Worm (Caenorhabditis elegans): ENCODE results near the gene srh-27.

The srh-27 gene

ce11 chrII:12485060-12485459, 36.7 kb downstream of the srh-27 start, which contains the start of gene F15A4.10:
TSS of gene F15A4.10 (minus strand) at chrII:12485160.
- TF ChIP-seq snpc-4 (tag; optimal IDR thresholded peaks at IDR 0.05): no peak
- no peak for TF ChIP-seq nhr-129 (tag; optimal IDR thresholded peaks at IDR 0.05)
- TF ChIP-seq ceh-82 (tag; optimal IDR thresholded peaks at IDR 0.05): no peak
- no peak for TF ChIP-seq unc-62 (GFP tag; optimal IDR thresholded peaks at IDR 0.05)
- no peak for TF ChIP-seq nhr-237 (tag; optimal IDR thresholded peaks at IDR 0.05)
- no peak for TF ChIP-seq mbf-1 (tag; optimal IDR thresholded peaks at IDR 0.05)
- no peak for TF ChIP-seq lin-11 (tag; optimal IDR thresholded peaks at IDR 0.05)
- TF ChIP-seq ztf-4 (tag; optimal IDR thresholded peaks at IDR 0.05): no peak
- no peak for TF ChIP-seq elt-3 (tag; optimal IDR thresholded peaks at IDR 0.05)
- no peak for TF ChIP-seq nhr-25 (tag; optimal IDR thresholded peaks at IDR 0.05)
- no peak for TF ChIP-seq fos-1 (tag; optimal IDR thresholded peaks at IDR 0.05)
- no peak for TF ChIP-seq skn-1 (tag; optimal IDR thresholded peaks at IDR 0.05)
- no peak for TF ChIP-seq ZK546.5 (tag; optimal IDR thresholded peaks at IDR 0.05)
- no peak for TF ChIP-seq elt-1 (tag; optimal IDR thresholded peaks at IDR 0.05)
- TF ChIP-seq nhr-23 (tag; optimal IDR thresholded peaks at IDR 0.05): no peak
- no peak for TF ChIP-seq unc-39 (tag; optimal IDR thresholded peaks at IDR 0.05)

DNA sequence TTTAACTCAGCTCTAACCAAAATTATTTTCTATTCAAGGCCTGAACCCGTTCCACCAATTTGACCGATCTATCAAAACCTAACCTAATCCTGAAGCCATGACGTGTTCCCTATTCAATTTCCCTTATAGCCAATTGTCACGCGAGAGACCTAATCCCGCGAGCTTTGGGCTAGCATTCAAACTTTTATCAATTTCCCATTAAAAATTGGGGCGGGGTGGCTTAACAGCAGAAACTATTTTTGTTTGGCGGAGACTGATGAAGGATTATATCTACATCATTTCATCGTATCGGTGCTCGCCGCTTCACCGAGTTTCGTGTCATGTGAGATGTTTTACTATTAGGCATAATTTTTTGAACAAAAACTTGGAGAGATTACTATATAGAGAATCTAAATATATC, 40.5 kb downstream of the srh-27 start:
- TF ChIP-seq C34F6.9 (tag; optimal IDR thresholded peaks at IDR 0.05): no peak
- no peak for TF ChIP-seq nhr-23 (tag; optimal IDR thresholded peaks at IDR 0.05)
- no peak for TF ChIP-seq nhr-10 (tag; optimal IDR thresholded peaks at IDR 0.05)
- no peak for TF ChIP-seq sma-9 (GFP tag; optimal IDR thresholded peaks at IDR 0.05)
- no peak for TF ChIP-seq sma-9 (tag; optimal IDR thresholded peaks at IDR 0.05)
- no peak for TF ChIP-seq elt-1 (tag; optimal IDR thresholded peaks at IDR 0.05)
- no peak for TF ChIP-seq Y55F3AM.14 (GFP tag; optimal IDR thresholded peaks at IDR 0.05)
- no peak for TF ChIP-seq unc-55 (GFP tag; optimal IDR thresholded peaks at IDR 0.05)
- no peak for TF ChIP-seq egl-27 (tag; optimal IDR thresholded peaks at IDR 0.05)
- TF ChIP-seq aly-2 (tag; optimal IDR thresholded peaks at IDR 0.05): no peak
- no peak for TF ChIP-seq mbf-1 (tag; optimal IDR thresholded peaks at IDR 0.05)

DNA sequence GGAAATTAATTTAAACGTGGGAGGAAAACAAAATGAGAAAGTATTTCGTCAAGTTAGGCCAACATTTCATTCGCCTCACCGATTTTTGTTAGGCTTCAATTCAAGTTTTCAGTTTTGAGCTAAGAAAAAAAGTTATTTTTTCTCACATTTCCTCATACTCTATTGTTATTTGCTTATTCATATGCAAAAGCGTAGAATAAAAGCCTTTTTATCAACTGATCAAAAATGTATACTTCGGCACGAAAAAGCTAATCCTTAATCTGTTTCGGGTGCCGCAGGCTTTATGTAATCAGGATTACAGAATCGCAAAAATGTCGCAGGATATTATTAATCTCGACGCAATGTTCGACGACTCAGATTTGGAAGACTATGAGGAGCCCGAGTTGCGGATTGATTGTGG, 41.6 kb downstream of the srh-27 start, which contains the start of gene T21B4.15:
Gene T21B4.15 (plus strand): TSS at position 301 of the 400 bp plus-strand sequence.
- TF ChIP-seq nhr-11 (tag; optimal IDR thresholded peaks at IDR 0.05) (no peak), nhr-21 (tag; optimal IDR thresholded peaks at IDR 0.05) (no peak), nhr-237 (tag; optimal IDR thresholded peaks at IDR 0.05) (no peak), crh-2 (tag; optimal IDR thresholded peaks at IDR 0.05) (no peak), lin-13 (GFP tag; optimal IDR thresholded peaks at IDR 0.05) (no peak), unc-62 (GFP tag; optimal IDR thresholded peaks at IDR 0.05) (no peak), lin-11 (tag; optimal IDR thresholded peaks at IDR 0.05) (no peak), blmp-1 (tag; optimal IDR thresholded peaks at IDR 0.05; ENCODE audit: insufficient read depth) (no peak), mab-5 (tag; optimal IDR thresholded peaks at IDR 0.05) (no peak)

DNA sequence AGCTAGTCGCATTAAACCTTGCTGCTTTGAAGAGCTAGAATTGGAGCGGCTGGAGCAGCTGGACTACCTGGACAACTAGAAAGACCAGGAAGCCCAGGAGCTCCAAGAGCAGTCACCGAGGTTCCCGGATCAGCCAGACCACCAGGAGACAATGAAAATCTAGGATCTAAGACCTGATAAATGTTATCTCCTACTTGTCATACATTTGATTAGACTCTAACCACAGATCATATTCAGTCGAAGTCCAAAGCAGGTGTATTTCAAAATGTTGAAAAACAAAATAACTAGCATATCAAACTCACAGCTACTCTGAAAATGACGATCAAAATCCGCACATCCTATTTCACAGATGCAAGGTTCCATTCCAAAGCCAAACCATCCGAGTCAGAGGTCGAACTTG, 43.6 kb downstream of the srh-27 start, which contains the start of gene srz-6:
Gene srz-6 (plus strand): TSS at position 301 of the 400 bp plus-strand sequence.
- no peak for TF ChIP-seq nhr-6 (tag; optimal IDR thresholded peaks at IDR 0.05)

DNA sequence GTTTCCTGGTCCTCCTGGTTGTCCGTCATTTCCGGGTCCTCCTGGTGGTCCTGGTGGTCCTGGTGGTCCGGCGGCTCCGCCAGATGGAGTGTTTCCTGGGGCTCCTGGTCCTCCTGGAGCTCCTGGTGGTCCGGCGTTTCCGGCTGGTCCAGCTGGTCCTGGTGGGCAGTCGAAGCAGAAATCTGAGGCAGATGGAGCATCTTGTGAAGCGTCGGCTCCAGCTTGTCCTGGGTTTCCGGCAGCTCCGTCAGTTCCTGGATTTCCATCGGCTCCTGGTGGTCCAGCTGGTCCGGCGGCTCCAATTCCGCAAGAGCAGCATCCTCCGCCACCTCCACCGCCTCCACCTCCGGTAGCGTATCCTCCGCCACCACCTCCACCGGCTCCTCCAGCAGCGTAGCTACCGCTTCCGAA, 45.7 kb downstream of the srh-27 start:
- TF ChIP-seq blmp-1 (tag; optimal IDR thresholded peaks at IDR 0.05; ENCODE audit: insufficient read depth) (no peak), mdl-1 (tag; optimal IDR thresholded peaks at IDR 0.05) (no peak), Y55F3AM.14 (GFP tag; optimal IDR thresholded peaks at IDR 0.05) (no peak), alr-1 (tag; optimal IDR thresholded peaks at IDR 0.05) (no peak), C34F6.9 (tag; optimal IDR thresholded peaks at IDR 0.05) (no peak), nhr-129 (tag; optimal IDR thresholded peaks at IDR 0.05) (no peak), unc-39 (tag; optimal IDR thresholded peaks at IDR 0.05) (no peak), nhr-77 (tag; optimal IDR thresholded peaks at IDR 0.05) (no peak), dmd-4 (tag; optimal IDR thresholded peaks at IDR 0.05) (no peak)

Measured in whole organism, L2 larva.